Worm (Caenorhabditis elegans): ENCODE data around the gene srw-145.

The srw-145 gene

DNA sequence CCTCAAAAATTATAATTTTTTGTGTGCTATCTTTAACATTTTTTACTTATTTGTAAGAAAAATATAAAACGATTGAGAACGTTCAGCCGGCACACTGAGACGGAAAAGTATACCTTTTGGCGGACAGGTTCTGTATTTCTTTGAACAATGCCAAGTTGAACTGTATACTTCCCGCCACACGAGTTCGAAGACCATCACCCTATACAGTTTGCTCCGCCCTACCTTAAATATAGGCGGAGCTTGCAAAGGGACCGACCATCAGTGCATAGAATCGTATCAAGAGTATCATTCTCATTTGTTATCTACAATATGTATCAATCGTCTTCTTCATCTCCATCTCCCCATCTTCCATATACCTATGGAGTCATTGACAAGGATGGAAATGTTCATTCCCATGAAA is 47.9 kb downstream of the srw-145 start, which contains the start of gene end-1:
TSS of gene end-1 (plus strand) at position 301 of the 400 bp plus-strand sequence.
- TF ChIP-seq zip-4 (GFP tag; optimal IDR thresholded peaks at IDR 0.05) (no peak), nhr-77 (tag; optimal IDR thresholded peaks at IDR 0.05) (no peak), isw-1 (GFP tag; IDR thresholded peaks at IDR 0.05) (no peak), vab-15 (tag; optimal IDR thresholded peaks at IDR 0.05) (no peak), fos-1 (tag; optimal IDR thresholded peaks at IDR 0.05) (no peak), egl-13 (tag; optimal IDR thresholded peaks at IDR 0.05) (no peak)

- TF ChIP-seq elt-2 (tag; optimal IDR thresholded peaks at IDR 0.05) (peak; percentile 38), nhr-12 (tag; optimal IDR thresholded peaks at IDR 0.05) (no peak)
These were observed 49.9 kb downstream of the srw-145 start for ce11 chrV:13986823-13987222.

All from whole organism, L1 larva.